Comparison of ENCODE assay signal across 2 worm cellular contexts in genomic region chrV:13906166-13906565, ce11.
TF ChIP-seq lines count a peak whose summit lies in the region.

stdh-1 (plus strand) TSS chrV:13906492.

TF ChIP-seq in whole organism, L1 larva, 84 proteins besides CTCF, POLR2A, EP300 and RAD21 (continued from another document):
- TF ChIP-seq unc-130 (tag; optimal IDR thresholded peaks at IDR 0.05; lab: Kevin White, UChicago) (no peak), jun-1 (tag; optimal IDR thresholded peaks at IDR 0.05; lab: Kevin White, UChicago) (no peak), vab-15 (tag; optimal IDR thresholded peaks at IDR 0.05; lab: Kevin White, UChicago) (no peak), unc-62 (GFP tag; optimal IDR thresholded peaks at IDR 0.05; lab: Kevin White, UChicago) (no peak), egl-13 (tag; optimal IDR thresholded peaks at IDR 0.05; lab: Kevin White, UChicago) (no peak), zip-4 (GFP tag; optimal IDR thresholded peaks at IDR 0.05; lab: Kevin White, UChicago) (no peak), sup-37 (GFP tag; optimal IDR thresholded peaks at IDR 0.05; lab: Kevin White, UChicago) (no peak), swsn-7 (tag; optimal IDR thresholded peaks at IDR 0.05; lab: Kevin White, UChicago) (no peak), unc-98 (GFP tag; IDR thresholded peaks at IDR 0.05; lab: Robert Waterston, UW) (no peak), nhr-20 (tag; optimal IDR thresholded peaks at IDR 0.05; lab: Kevin White, UChicago) (no peak), lin-13 (GFP tag; optimal IDR thresholded peaks at IDR 0.05; lab: Kevin White, UChicago) (no peak), tbx-2 (tag; optimal IDR thresholded peaks at IDR 0.05; lab: Kevin White, UChicago) (no peak), xbp-1 (tag; optimal IDR thresholded peaks at IDR 0.05; lab: Kevin White, UChicago) (no peak), fkh-8 (tag; optimal IDR thresholded peaks at IDR 0.05; lab: Kevin White, UChicago) (no peak), mep-1 (tag; optimal IDR thresholded peaks at IDR 0.05; lab: Kevin White, UChicago) (peak; percentile 35)

TF ChIP-seq in whole organism, L4 larva, 104 proteins besides CTCF, POLR2A, EP300 and RAD21 (continued from another document):
- TF ChIP-seq hlh-11 (tag; optimal IDR thresholded peaks at IDR 0.05; lab: Kevin White, UChicago) = peak; percentile 22
- no peak for TF ChIP-seq spr-1 (tag; optimal IDR thresholded peaks at IDR 0.05; lab: Kevin White, UChicago)
- TF ChIP-seq tag-97 (GFP tag; IDR thresholded peaks at IDR 0.05; lab: Robert Waterston, UW) = no peak
- no peak for TF ChIP-seq T20F7.1 (GFP tag; optimal IDR thresholded peaks at IDR 0.05; lab: Kevin White, UChicago)
- TF ChIP-seq dmd-6 (GFP tag; IDR thresholded peaks at IDR 0.05; lab: Robert Waterston, UW) = no peak
- TF ChIP-seq snpc-4 (tag; optimal IDR thresholded peaks at IDR 0.05; lab: Kevin White, UChicago) = no peak
- TF ChIP-seq vab-7 (GFP tag; IDR thresholded peaks at IDR 0.05; lab: Robert Waterston, UW) = no peak
- TF ChIP-seq spr-3 (GFP tag; optimal IDR thresholded peaks at IDR 0.05; lab: Kevin White, UChicago) = no peak
- no peak for TF ChIP-seq egl-43 (GFP tag; IDR thresholded peaks at IDR 0.05; lab: Robert Waterston, UW)
- no peak for TF ChIP-seq daf-16 (GFP tag; optimal IDR thresholded peaks at IDR 0.05; lab: Kevin White, UChicago)
- TF ChIP-seq daf-16 (tag; optimal IDR thresholded peaks at IDR 0.05; lab: Kevin White, UChicago) = peak; percentile 76
- TF ChIP-seq unc-39 (tag; optimal IDR thresholded peaks at IDR 0.05; lab: Kevin White, UChicago) = no peak
- no peak for TF ChIP-seq ceh-82 (tag; optimal IDR thresholded peaks at IDR 0.05; lab: Kevin White, UChicago)
- peak; percentile 24 for TF ChIP-seq nhr-28 (tag; optimal IDR thresholded peaks at IDR 0.05; lab: Kevin White, UChicago)
- TF ChIP-seq mxl-3 (GFP tag; optimal IDR thresholded peaks at IDR 0.05; lab: Kevin White, UChicago) = no peak
- TF ChIP-seq set-16 (GFP tag; IDR thresholded peaks at IDR 0.05; lab: Robert Waterston, UW) = no peak
- TF ChIP-seq nhr-48 (tag; optimal IDR thresholded peaks at IDR 0.05; lab: Kevin White, UChicago) = no peak
- no peak for TF ChIP-seq tra-1 (GFP tag; IDR thresholded peaks at IDR 0.05; lab: Robert Waterston, UW)
- TF ChIP-seq php-3 (GFP tag; IDR thresholded peaks at IDR 0.05; lab: Robert Waterston, UW) = peak; percentile 47; the same call in 1 of the 2 replicates
- no peak for TF ChIP-seq nhr-41 (GFP tag; IDR thresholded peaks at IDR 0.05; lab: Robert Waterston, UW)
- no peak for TF ChIP-seq lsy-2 (tag; optimal IDR thresholded peaks at IDR 0.05; lab: Kevin White, UChicago)
- TF ChIP-seq unc-130 (GFP tag; optimal IDR thresholded peaks at IDR 0.05; lab: Kevin White, UChicago) = no peak
- no peak for TF ChIP-seq zfp-3 (GFP tag; conservative IDR thresholded peaks at IDR 0.05; lab: Robert Waterston, UW)
- TF ChIP-seq F26F4.8 (GFP tag; conservative IDR thresholded peaks at IDR 0.05; lab: Robert Waterston, UW) = no peak
- TF ChIP-seq nhr-77 (tag; optimal IDR thresholded peaks at IDR 0.05; lab: Kevin White, UChicago) = no peak
- no peak for TF ChIP-seq Y48G9A.11 (GFP tag; IDR thresholded peaks at IDR 0.05; lab: Robert Waterston, UW)
- TF ChIP-seq ama-1 (optimal IDR thresholded peaks at IDR 0.05; lab: Kevin White, UChicago) = no peak
- no peak for TF ChIP-seq zfp-2 (tag; optimal IDR thresholded peaks at IDR 0.05; lab: Kevin White, UChicago)
- TF ChIP-seq ZK546.5 (tag; optimal IDR thresholded peaks at IDR 0.05; lab: Kevin White, UChicago) = no peak
- no peak for TF ChIP-seq nhr-237 (tag; optimal IDR thresholded peaks at IDR 0.05; lab: Kevin White, UChicago)
- no peak for TF ChIP-seq mdt-29 (GFP tag; IDR thresholded peaks at IDR 0.05; lab: Robert Waterston, UW)
- no peak for TF ChIP-seq duxl-1 (tag; optimal IDR thresholded peaks at IDR 0.05; lab: Kevin White, UChicago; ENCODE audit: poor library complexity)
- no peak for TF ChIP-seq F37D6.2 (tag; optimal IDR thresholded peaks at IDR 0.05; lab: Kevin White, UChicago)
- TF ChIP-seq ceh-28 (tag; optimal IDR thresholded peaks at IDR 0.05; lab: Kevin White, UChicago) = no peak
- no peak for TF ChIP-seq D1046.2 (GFP tag; IDR thresholded peaks at IDR 0.05; lab: Robert Waterston, UW)
- peak; percentile 20 for TF ChIP-seq aha-1 (tag; lab: Kevin White, UChicago)
- TF ChIP-seq fos-1 (tag; optimal IDR thresholded peaks at IDR 0.05; lab: Kevin White, UChicago) = no peak
- no peak for TF ChIP-seq dpl-1 (GFP tag; optimal IDR thresholded peaks at IDR 0.05; lab: Kevin White, UChicago)
- peak; percentile 8 for TF ChIP-seq dve-1 (tag; optimal IDR thresholded peaks at IDR 0.05; lab: Kevin White, UChicago; ENCODE audit: insufficient read depth)
- no peak for TF ChIP-seq daf-19 (GFP tag; conservative IDR thresholded peaks at IDR 0.05; lab: Robert Waterston, UW)
- TF ChIP-seq nhr-6 (tag; optimal IDR thresholded peaks at IDR 0.05; lab: Kevin White, UChicago) = peak; percentile 9
- TF ChIP-seq aly-2 (tag; optimal IDR thresholded peaks at IDR 0.05; lab: Kevin White, UChicago) = no peak
- no peak for TF ChIP-seq R02D3.7 (tag; optimal IDR thresholded peaks at IDR 0.05; lab: Kevin White, UChicago)
TF ChIP-seq in whole organism, L4 larva: peak in this region for 8.
